Worm (Caenorhabditis elegans) whole organism, midembryonic: ENCODE data around the gene M106.8.

Source experiments
- T22C8.4 ChIP-seq: fragments of 200-800 bp; sonication (Bioruptor generic); IDR thresholded peaks from 2 replicates; pipeline ENCODE4 v1.3.6; 2022; ENCODE audit warnings: missing genetic modification characterization, missing compliant biosample characterization
- cog-1 ChIP-seq: sonication (generic microtip); optimal IDR thresholded peaks from 2 replicates; lab custom pipeline; 2016; ENCODE audit warnings: missing genetic modification characterization, missing compliant biosample characterization
- flt-1 ChIP-seq: fragments of 200-800 bp; sonication (Bioruptor generic); IDR thresholded peaks from 2 replicates; pipeline ENCODE4 v1.3.6; 2022; ENCODE audit warnings: missing genetic modification characterization, missing compliant biosample characterization
- klf-2 ChIP-seq: fragments of 200-800 bp; sonication (Bioruptor generic); conservative IDR thresholded peaks from 2 replicates; pipeline ENCODE4 v1.3.6; 2022; ENCODE audit warnings: missing genetic modification reagents, missing genetic modification characterization, missing compliant biosample characterization
- med-1 ChIP-seq: sonication (generic microtip); optimal IDR thresholded peaks from 2 replicates; lab custom pipeline; 2017; ENCODE audit warnings: missing genetic modification characterization, mild to moderate bottlenecking, missing compliant biosample characterization, antibody characterized with exemption, missing genetic modification reagents; ENCODE audit not compliant: insufficient read depth
- ref-1 ChIP-seq: fragments of 200-800 bp; sonication (Bioruptor generic); conservative IDR thresholded peaks from 2 replicates; pipeline ENCODE4 v1.3.6; 2022; ENCODE audit warnings: missing genetic modification reagents, missing genetic modification characterization, missing compliant biosample characterization
- tab-1 ChIP-seq: fragments of 200-800 bp; sonication (Bioruptor generic); IDR thresholded peaks from 2 replicates; pipeline ENCODE4 v1.3.6; 2022; ENCODE audit warnings: missing genetic modification characterization, missing compliant biosample characterization
- ztf-23 ChIP-seq: fragments of 200-800 bp; sonication (Bioruptor generic); IDR thresholded peaks from 2 replicates; pipeline ENCODE4 v1.3.6; 2022; ENCODE audit warnings: missing genetic modification reagents, missing genetic modification characterization, missing compliant biosample characterization
- ztf-29 ChIP-seq: fragments of 200-800 bp; sonication (Bioruptor generic); IDR thresholded peaks from 2 replicates; pipeline ENCODE4 v1.3.6; 2022; ENCODE audit warnings: missing genetic modification reagents, missing genetic modification characterization, missing compliant biosample characterization

The M106.8 gene

ce11 chrII:10852880-10853279, 9.5 kb upstream of the M106.8 start:
- TF ChIP-seq flt-1 (GFP tag; lab: Robert Waterston, UW) (no peak), cog-1 (tag; lab: Kevin White, UChicago) (no peak), ztf-29 (no peak), tab-1 (GFP tag; lab: Robert Waterston, UW) (no peak), klf-2 (no peak), med-1 (GFP tag; lab: Kevin White, UChicago) (no peak), ztf-23 (GFP tag; lab: Robert Waterston, UW) (no peak), T22C8.4 (GFP tag; lab: Robert Waterston, UW) (no peak), ref-1 (GFP tag; lab: Robert Waterston, UW) (no peak)

DNA sequence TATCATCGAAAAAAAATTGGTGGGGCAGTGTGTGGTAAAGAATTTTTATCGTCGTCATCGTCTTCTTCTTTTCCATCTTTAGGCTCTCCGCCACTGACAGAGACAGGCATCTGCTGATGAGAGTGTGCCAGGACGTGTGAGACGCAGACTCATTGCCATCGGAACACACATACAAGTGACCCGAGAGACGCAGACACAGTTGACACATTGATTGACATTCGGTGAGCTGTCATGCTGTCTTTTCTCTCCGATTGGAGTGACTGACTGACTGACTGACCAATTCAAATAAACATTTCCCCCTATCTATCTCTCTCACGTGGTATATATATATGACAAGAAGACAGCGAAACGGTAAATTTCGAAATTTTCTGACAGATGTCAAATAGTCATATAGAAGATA, 7.7 kb upstream of the M106.8 start:
- TF ChIP-seq tab-1 (GFP tag; lab: Robert Waterston, UW) (no peak), cog-1 (tag; lab: Kevin White, UChicago) (peak; percentile 68), flt-1 (GFP tag; lab: Robert Waterston, UW) (no peak), ref-1 (GFP tag; lab: Robert Waterston, UW) (no peak)

DNA sequence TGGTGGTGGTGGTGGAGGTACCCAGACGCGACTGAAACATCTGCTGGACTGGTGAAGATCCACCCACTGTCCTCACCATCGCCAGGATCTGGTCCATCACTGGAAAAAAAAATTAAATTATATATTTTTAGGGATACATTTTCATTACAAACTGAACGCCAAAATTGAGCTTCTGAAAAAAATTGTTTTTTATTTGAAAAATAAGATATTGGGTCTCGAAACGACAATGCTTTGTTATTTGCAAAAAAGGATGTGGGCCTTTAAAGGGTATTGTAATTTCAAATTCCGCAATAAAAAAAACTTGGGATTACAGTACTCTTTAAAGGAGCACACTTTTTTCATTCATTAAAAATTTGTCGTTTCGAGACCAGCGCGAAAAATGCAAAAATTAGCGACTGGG, 6.5 kb upstream of the M106.8 start, which contains the start of gene M106.2:
TSS of gene M106.2 (minus strand) at position 101 of the 400 bp plus-strand sequence.
- no peak for TF ChIP-seq ztf-29
- no peak for TF ChIP-seq cog-1 (tag; lab: Kevin White, UChicago)
- TF ChIP-seq flt-1 (GFP tag; lab: Robert Waterston, UW), result no peak
- no peak for TF ChIP-seq klf-2
- TF ChIP-seq tab-1 (GFP tag; lab: Robert Waterston, UW), result no peak
- TF ChIP-seq ref-1 (GFP tag; lab: Robert Waterston, UW), result no peak
- TF ChIP-seq T22C8.4 (GFP tag; lab: Robert Waterston, UW), result no peak
- no peak for TF ChIP-seq ztf-23 (GFP tag; lab: Robert Waterston, UW)
- no peak for TF ChIP-seq med-1 (GFP tag; lab: Kevin White, UChicago)

ce11 chrII:10847057-10847456, 3.6 kb upstream of the M106.8 start:
- TF ChIP-seq T22C8.4 (GFP tag; lab: Robert Waterston, UW) (no peak), ztf-23 (GFP tag; lab: Robert Waterston, UW) (no peak), klf-2 (no peak), cog-1 (tag; lab: Kevin White, UChicago) (no peak), ref-1 (GFP tag; lab: Robert Waterston, UW) (no peak), ztf-29 (no peak)

- TF ChIP-seq tab-1 (GFP tag; lab: Robert Waterston, UW) (peak; percentile 95), ztf-23 (GFP tag; lab: Robert Waterston, UW) (peak; percentile 92), T22C8.4 (GFP tag; lab: Robert Waterston, UW) (peak; percentile 93), flt-1 (GFP tag; lab: Robert Waterston, UW) (peak; percentile 97), med-1 (GFP tag; lab: Kevin White, UChicago) (peak; percentile 69), ref-1 (GFP tag; lab: Robert Waterston, UW) (peak; percentile 98), cog-1 (tag; lab: Kevin White, UChicago) (peak; percentile 92), klf-2 (peak; percentile 89), ztf-29 (peak; percentile 87)
Measured at ce11 chrII:10840067-10840466, 3.4 kb downstream of the M106.8 start.

DNA sequence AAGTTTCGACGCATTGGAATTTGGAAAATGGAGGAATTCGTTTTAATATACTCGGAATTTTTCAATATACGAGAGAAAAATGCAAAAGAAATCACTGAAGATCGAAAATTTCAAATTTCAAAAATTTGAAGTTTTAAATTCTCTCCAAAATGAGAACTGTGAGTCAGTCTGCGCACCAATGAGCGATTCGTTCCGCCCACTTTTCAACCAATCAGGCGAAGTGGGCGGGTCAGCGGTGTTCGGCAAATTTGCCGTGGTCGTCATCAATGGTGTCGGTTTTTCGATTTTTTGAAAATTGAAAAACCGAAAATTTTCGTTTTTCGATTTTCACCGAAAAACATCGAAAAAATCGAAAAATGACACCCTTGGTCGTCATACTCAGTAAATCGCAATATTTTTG, 4.9 kb downstream of the M106.8 start:
- TF ChIP-seq ztf-23 (GFP tag; lab: Robert Waterston, UW) (no peak), tab-1 (GFP tag; lab: Robert Waterston, UW) (no peak), T22C8.4 (GFP tag; lab: Robert Waterston, UW) (no peak), ztf-29 (no peak), med-1 (GFP tag; lab: Kevin White, UChicago) (no peak), cog-1 (tag; lab: Kevin White, UChicago) (no peak)

DNA sequence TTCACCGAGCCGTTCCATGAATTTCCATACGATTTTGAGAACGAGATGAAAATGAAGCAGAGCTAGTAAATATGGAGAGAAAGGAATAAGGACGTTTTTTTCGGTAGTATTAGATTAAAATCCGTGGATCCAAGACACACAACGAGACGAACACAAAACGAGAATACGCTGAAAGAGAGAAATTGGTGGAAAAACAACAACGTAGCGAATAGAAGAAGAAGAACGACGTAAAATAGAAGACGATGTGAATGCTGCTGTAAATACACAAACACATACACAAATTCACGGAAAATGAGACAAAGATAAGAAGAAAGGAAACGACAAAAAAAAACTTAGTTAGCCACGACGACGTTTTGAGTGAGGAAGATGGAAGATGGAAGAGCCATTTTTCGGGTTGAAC, 8.7 kb downstream of the M106.8 start:
- TF ChIP-seq flt-1 (GFP tag; lab: Robert Waterston, UW) (0 out of 2 replicates have a peak, but pooled peaks have one; percentile 29), tab-1 (GFP tag; lab: Robert Waterston, UW) (no peak)

DNA sequence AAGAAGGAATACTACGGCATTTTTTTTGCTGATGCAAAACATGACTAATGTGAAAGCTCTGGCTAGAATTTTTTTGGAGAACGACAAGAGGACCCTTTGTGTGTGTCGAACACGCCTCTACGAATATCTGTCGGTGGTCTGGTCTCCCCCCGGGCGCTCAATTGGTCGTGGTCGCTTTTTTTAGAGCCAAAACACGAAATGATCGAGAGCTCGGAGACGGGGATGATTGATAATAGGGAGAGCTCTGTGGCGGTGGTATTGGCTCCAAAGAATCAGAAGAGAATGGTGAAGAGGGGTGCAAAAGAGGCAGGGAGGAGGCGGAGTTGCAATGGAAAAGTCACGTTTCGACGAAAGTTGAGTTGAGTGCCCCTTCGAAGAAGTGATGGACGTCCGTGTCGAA, 13.9 kb downstream of the M106.8 start:
- TF ChIP-seq klf-2 (no peak), T22C8.4 (GFP tag; lab: Robert Waterston, UW) (no peak), flt-1 (GFP tag; lab: Robert Waterston, UW) (no peak), cog-1 (tag; lab: Kevin White, UChicago) (no peak), ztf-29 (no peak), med-1 (GFP tag; lab: Kevin White, UChicago) (no peak), ztf-23 (GFP tag; lab: Robert Waterston, UW) (no peak), tab-1 (GFP tag; lab: Robert Waterston, UW) (no peak), ref-1 (GFP tag; lab: Robert Waterston, UW) (no peak)

DNA sequence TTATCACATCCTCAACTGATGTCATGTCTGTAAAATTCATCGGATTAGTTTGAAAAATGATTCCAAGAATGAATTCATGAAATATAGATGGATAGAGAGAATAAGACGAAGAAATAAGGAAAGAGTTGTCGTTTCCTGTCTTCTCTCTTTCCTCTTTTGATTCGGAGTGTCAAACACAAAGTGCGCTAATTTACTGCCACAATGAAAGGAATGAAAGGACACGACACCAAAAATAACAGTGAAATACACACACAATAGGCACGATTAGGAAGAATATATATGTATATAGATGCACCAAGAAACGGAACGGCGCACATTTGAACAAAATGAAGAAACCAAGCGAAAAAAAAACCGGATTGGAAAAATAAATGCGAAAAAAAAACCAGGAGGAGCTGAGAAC, 14.3 kb downstream of the M106.8 start, which contains the start of gene VM106R.1:
TSS of gene VM106R.1 (minus strand) at position 101 of the 400 bp plus-strand sequence.
- no peak for TF ChIP-seq tab-1 (GFP tag; lab: Robert Waterston, UW)
- no peak for TF ChIP-seq ztf-29
- TF ChIP-seq T22C8.4 (GFP tag; lab: Robert Waterston, UW), result no peak
- TF ChIP-seq med-1 (GFP tag; lab: Kevin White, UChicago), result no peak
- no peak for TF ChIP-seq ztf-23 (GFP tag; lab: Robert Waterston, UW)
- TF ChIP-seq cog-1 (tag; lab: Kevin White, UChicago), result no peak

DNA sequence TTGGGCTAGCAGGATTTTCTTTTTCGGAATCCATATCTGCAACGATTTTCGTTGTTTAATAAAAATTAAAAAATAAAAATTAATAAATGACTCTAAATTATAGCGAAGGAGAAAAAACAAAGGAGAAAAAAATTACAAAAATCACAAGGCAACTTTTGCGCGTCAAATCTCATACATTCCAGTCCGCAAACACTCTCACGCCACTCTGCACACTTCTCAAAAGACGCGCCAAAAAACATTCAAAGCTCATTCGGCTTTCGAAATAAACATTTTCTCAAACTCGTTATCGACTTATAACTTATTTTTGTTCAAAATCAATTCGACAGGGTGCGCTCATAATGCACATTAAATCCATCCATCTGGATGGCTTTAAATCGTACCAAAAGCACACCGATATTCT, 19.4 kb downstream of the M106.8 start, which contains the start of the genes R06F6.12 and mix-1:
TSS of gene R06F6.12 (minus strand) at position 36 of the 400 bp plus-strand sequence.
TSS of gene mix-1 (plus strand) at position 201 of the 400 bp plus-strand sequence.
- peak; percentile 44; the same call in 1 of the 2 replicates for TF ChIP-seq tab-1 (GFP tag; lab: Robert Waterston, UW)
- TF ChIP-seq klf-2, result no peak
